Worm (Caenorhabditis elegans): Measurements from ENCODE around the gene C14E2.5.
A peak's percentile ranks its signal among the peaks of the same experiment; 100 is the strongest.

Gene C14E2.5

DNA sequence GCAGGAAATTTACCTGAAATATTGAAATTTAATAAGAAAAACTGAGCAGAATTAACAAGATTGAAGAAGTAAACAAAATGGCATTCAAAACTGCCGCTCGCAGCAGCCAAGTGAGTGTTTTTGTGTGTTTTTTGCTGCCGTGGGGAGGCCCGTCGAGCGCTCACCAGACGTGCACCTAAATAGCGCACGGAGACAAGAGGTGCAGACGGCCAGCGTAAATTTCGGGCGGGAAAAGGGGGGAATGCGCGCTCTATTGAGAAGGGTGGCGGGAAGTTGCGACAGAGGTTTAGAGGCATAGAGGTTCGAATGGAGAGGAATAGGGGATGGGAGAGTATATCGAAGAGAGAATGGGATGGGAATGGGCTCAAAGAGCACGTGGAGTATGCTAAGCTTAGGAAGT, 31.0 kb upstream of the C14E2.5 start, which contains the start of gene ceh-39:
TSS of gene ceh-39 (minus strand) at position 13 of the 400 bp plus-strand sequence.
- TF ChIP-seq hmg-20 (GFP tag; IDR thresholded peaks at IDR 0.05) (0 out of 2 replicates have a peak, but pooled peaks have one; percentile 17), mcd-1 (GFP tag; IDR thresholded peaks at IDR 0.05) (peak; percentile 88), snpc-1.3 (tag; optimal IDR thresholded peaks at IDR 0.05; ENCODE audit: insufficient read depth) (no peak), F33H1.4 (GFP tag; IDR thresholded peaks at IDR 0.05) (no peak), attf-3 (GFP tag; conservative IDR thresholded peaks at IDR 0.05) (0 out of 2 replicates have a peak, but pooled peaks have one; percentile 14), bed-1 (GFP tag; IDR thresholded peaks at IDR 0.05) (no peak), attf-5 (GFP tag; optimal IDR thresholded peaks at IDR 0.05) (peak; percentile 37), dox-1 (GFP tag; IDR thresholded peaks at IDR 0.05) (peak; percentile 67; the same call in 1 of the 2 replicates), let-526 (GFP tag; IDR thresholded peaks at IDR 0.05) (0 out of 2 replicates have a peak, but pooled peaks have one; percentile 7), zfh-2 (GFP tag; conservative IDR thresholded peaks at IDR 0.05) (peak; percentile 95), cebp-1 (GFP tag; IDR thresholded peaks at IDR 0.05) (no peak), cebp-1 (tag; optimal IDR thresholded peaks at IDR 0.05) (peak; percentile 49), C06A6.2 (GFP tag; conservative IDR thresholded peaks at IDR 0.05) (no peak), snpc-1.1 (tag; optimal IDR thresholded peaks at IDR 0.05; ENCODE audit: insufficient read depth) (no peak), efl-1 (GFP tag; optimal IDR thresholded peaks at IDR 0.05) (peak; percentile 50), tbx-9 (tag; optimal IDR thresholded peaks at IDR 0.05; ENCODE audit: borderline replicate concordance) (no peak), let-607 (tag; optimal IDR thresholded peaks at IDR 0.05) (no peak), F57A8.1 (GFP tag; optimal IDR thresholded peaks at IDR 0.05) (no peak), lin-26 (GFP tag; IDR thresholded peaks at IDR 0.05) (peak; percentile 61; the same call in 1 of the 2 replicates), dpl-1 (GFP tag; optimal IDR thresholded peaks at IDR 0.05) (peak; percentile 41), lin-35 (GFP tag; optimal IDR thresholded peaks at IDR 0.05) (peak in 1 of 3 experiments; percentile 57), egrh-3 (GFP tag; IDR thresholded peaks at IDR 0.05) (peak; percentile 76; the same call in 1 of the 2 replicates), F57C9.4 (tag; optimal IDR thresholded peaks at IDR 0.05) (no peak), ceh-27 (GFP tag; optimal IDR thresholded peaks at IDR 0.05) (peak; percentile 26), ztf-3 (GFP tag; optimal IDR thresholded peaks at IDR 0.05) (no peak), pbrm-1 (GFP tag; IDR thresholded peaks at IDR 0.05) (no peak), F22D6.2 (tag; optimal IDR thresholded peaks at IDR 0.05) (no peak), lin-54 (GFP tag; optimal IDR thresholded peaks at IDR 0.05) (peak; percentile 23), madf-6 (GFP tag; IDR thresholded peaks at IDR 0.05) (peak; percentile 59), hmg-1.2 (GFP tag; IDR thresholded peaks at IDR 0.05) (peak; percentile 87), ztf-18 (tag; optimal IDR thresholded peaks at IDR 0.05) (peak; percentile 14), madf-3 (GFP tag; IDR thresholded peaks at IDR 0.05) (0 out of 2 replicates have a peak, but pooled peaks have one; percentile 63)

DNA sequence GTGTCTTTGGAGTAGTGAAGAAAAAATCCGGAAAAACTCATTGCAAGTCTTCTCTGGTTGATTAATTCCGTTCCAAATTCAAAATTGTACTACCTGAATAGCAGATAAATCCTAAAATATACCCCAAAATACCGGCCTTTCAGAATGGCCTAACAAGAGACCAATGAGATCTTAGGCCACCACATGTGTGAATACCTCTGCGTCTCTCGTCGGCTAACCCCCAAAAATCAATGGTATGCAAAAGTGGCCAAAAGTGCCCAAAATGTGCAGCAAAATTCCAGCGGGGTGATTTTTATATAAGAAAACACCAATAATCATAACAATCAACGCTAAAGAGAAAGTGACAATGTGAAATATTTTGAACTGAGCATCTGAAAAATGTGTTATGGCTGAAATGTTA, 28.5 kb upstream of the C14E2.5 start, which contains the start of gene T26C11.9:
TSS of gene T26C11.9 (minus strand) at position 254 of the 400 bp plus-strand sequence.
- TF ChIP-seq mcd-1 (GFP tag; IDR thresholded peaks at IDR 0.05) (peak; percentile 14; the same call in 1 of the 2 replicates), ceh-100 (GFP tag; IDR thresholded peaks at IDR 0.05) (no peak), ceh-27 (GFP tag; optimal IDR thresholded peaks at IDR 0.05) (peak; percentile 43), attf-5 (GFP tag; optimal IDR thresholded peaks at IDR 0.05) (peak; percentile 21)

DNA sequence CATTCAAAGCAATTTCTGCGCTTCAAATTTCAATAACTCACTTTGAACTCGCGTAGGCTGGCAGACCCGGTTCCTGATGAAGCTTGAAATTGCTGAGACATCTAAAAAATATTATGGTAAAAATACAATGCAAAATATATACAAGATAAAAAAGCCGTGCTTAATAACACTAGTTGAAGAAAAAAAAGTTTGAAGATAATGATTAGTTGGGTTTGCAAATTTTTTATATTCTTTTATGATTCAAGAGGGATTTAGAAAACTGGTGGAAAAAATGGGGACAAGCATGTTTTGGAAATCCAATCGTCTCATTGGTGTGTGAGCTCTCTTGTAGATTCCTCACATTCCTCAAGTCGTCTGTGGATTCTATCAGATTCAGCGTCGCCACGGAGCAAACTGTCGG, 27.5 kb upstream of the C14E2.5 start, which contains the start of gene ceh-21:
TSS of gene ceh-21 (minus strand) at position 101 of the 400 bp plus-strand sequence.
- TF ChIP-seq ztf-18 (tag; optimal IDR thresholded peaks at IDR 0.05) (no peak), hmg-20 (GFP tag; IDR thresholded peaks at IDR 0.05) (no peak), Y95B8A.8 (GFP tag; IDR thresholded peaks at IDR 0.05) (no peak), T07F8.4 (tag; optimal IDR thresholded peaks at IDR 0.05) (no peak), mel-28 (tag; optimal IDR thresholded peaks at IDR 0.05; ENCODE audit: borderline replicate concordance) (no peak), madf-3 (GFP tag; IDR thresholded peaks at IDR 0.05) (no peak)

All from whole organism, young adult.